Worm (Caenorhabditis elegans): ENCODE data around the gene ethe-1.
A peak's percentile ranks its signal among the peaks of the same experiment; 100 is the strongest.

ethe-1 gene

DNA sequence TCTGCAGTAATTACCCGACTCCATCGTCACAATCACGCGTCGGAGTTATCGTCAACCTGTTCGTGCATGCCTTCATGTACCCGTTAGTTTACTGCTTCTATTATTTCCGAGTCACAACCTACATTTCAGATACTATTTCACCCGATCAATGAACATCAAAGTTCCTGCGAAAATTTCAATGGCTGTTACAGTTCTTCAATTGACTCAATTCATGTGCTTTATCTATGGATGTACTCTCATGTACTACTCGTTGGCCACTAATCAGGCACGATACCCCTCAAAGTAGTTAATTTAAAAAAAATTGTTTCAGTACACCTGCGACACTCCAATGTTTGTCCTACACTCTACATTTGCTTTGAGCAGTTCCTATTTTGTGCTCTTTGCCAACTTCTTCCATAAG lies 22.2 kb upstream of the ethe-1 start:
- TF ChIP-seq tbp1 (GFP tag; optimal IDR thresholded peaks at IDR 0.05) (no peak), tbx-9 (tag; optimal IDR thresholded peaks at IDR 0.05; ENCODE audit: borderline replicate concordance) (no peak), hmg-20 (GFP tag; IDR thresholded peaks at IDR 0.05) (no peak), ztf-3 (GFP tag; optimal IDR thresholded peaks at IDR 0.05) (no peak), hsf-1 (GFP tag; IDR thresholded peaks at IDR 0.05) (no peak), repo-1 (tag; optimal IDR thresholded peaks at IDR 0.05) (peak; percentile 3), nhr-80 (tag; optimal IDR thresholded peaks at IDR 0.05) (no peak), ztf-28 (GFP tag; IDR thresholded peaks at IDR 0.05) (no peak), gei-17 (GFP tag; optimal IDR thresholded peaks at IDR 0.05) (peak; percentile 6), F22D6.2 (tag; optimal IDR thresholded peaks at IDR 0.05) (no peak), dpff-1 (tag; optimal IDR thresholded peaks at IDR 0.05) (no peak), sptf-2 (GFP tag; optimal IDR thresholded peaks at IDR 0.05) (no peak), B0019.2 (GFP tag; conservative IDR thresholded peaks at IDR 0.05) (no peak), sdz-38 (tag; optimal IDR thresholded peaks at IDR 0.05) (no peak), attf-3 (GFP tag; conservative IDR thresholded peaks at IDR 0.05) (no peak), ztf-26 (tag; optimal IDR thresholded peaks at IDR 0.05) (peak; percentile 6), ceh-40 (GFP tag; IDR thresholded peaks at IDR 0.05) (no peak), mel-28 (tag; optimal IDR thresholded peaks at IDR 0.05; ENCODE audit: borderline replicate concordance) (no peak), pbrm-1 (GFP tag; IDR thresholded peaks at IDR 0.05) (no peak), madf-10 (tag; optimal IDR thresholded peaks at IDR 0.05) (no peak), F49E8.2 (tag; optimal IDR thresholded peaks at IDR 0.05; ENCODE audit: insufficient read depth) (no peak), aptf-3 (GFP tag; IDR thresholded peaks at IDR 0.05) (no peak)

DNA sequence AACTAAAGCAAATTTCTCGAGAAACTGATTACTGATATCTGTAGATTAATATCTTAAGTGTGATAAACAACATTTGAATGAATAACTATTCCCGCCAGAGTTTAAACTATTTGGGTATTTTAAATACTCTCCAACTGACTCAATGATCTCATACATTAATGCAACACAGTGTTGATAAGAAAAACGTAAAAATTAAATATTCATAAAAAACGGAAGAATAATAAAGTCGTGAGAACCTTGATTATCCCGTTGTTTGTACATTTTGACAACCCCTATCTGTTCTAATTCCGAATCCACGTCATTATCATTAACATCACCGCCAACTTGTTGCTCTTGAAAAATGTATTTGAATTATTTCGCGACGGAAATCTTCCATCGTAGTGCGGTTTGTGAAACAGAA lies 21.1 kb upstream of the ethe-1 start, which contains the start of gene elo-7:
elo-7 (plus strand) TSS at position 301 of the 400 bp plus-strand sequence.
- TF ChIP-seq die-1 (tag; optimal IDR thresholded peaks at IDR 0.05): no peak
- TF ChIP-seq rec-8 (tag; optimal IDR thresholded peaks at IDR 0.05): no peak
- TF ChIP-seq nfyb-1 (GFP tag; IDR thresholded peaks at IDR 0.05): no peak
- no peak for TF ChIP-seq let-526 (GFP tag; IDR thresholded peaks at IDR 0.05)
- TF ChIP-seq ZK185.1 (tag; optimal IDR thresholded peaks at IDR 0.05; ENCODE audit: poor library complexity, severe bottlenecking): no peak
- no peak for TF ChIP-seq lsl-1 (GFP tag; optimal IDR thresholded peaks at IDR 0.05)
- TF ChIP-seq F55B11.4 (tag; optimal IDR thresholded peaks at IDR 0.05; ENCODE audit: borderline replicate concordance, insufficient read depth): no peak
- TF ChIP-seq hsf-1 (GFP tag; IDR thresholded peaks at IDR 0.05): no peak
- TF ChIP-seq hmg-1.2 (GFP tag; IDR thresholded peaks at IDR 0.05): no peak

DNA sequence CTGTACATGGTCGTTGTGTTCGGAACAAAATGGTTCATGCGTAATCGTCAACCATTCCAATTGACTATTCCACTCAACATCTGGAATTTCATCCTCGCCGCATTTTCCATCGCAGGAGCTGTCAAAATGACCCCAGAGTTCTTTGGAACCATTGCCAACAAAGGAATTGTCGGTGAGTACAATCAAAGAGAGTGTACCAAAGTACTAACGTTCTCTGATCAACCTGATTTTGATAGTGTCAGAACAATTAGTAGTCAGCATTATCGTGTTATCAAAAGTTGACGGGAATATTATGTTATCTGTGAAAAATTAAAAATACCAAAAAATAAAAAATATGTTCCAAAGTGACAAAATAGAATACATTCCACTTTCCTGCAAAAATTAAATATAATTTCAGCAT lies 18.4 kb upstream of the ethe-1 start:
- no peak for TF ChIP-seq repo-1 (tag; optimal IDR thresholded peaks at IDR 0.05)
- TF ChIP-seq Y67H2A.10 (GFP tag; conservative IDR thresholded peaks at IDR 0.05): no peak
- TF ChIP-seq ekl-4 (GFP tag; IDR thresholded peaks at IDR 0.05): 0 out of 2 replicates have a peak, but pooled peaks have one; percentile 12
- TF ChIP-seq ztf-6 (GFP tag; IDR thresholded peaks at IDR 0.05): no peak
- TF ChIP-seq pha-4 (tag; optimal IDR thresholded peaks at IDR 0.05): no peak
- no peak for TF ChIP-seq hlh-26 (GFP tag; conservative IDR thresholded peaks at IDR 0.05)
- no peak for TF ChIP-seq egl-44 (GFP tag; IDR thresholded peaks at IDR 0.05)
- peak; percentile 34 for TF ChIP-seq nhr-80 (tag; optimal IDR thresholded peaks at IDR 0.05)
